Fruit fly (Drosophila melanogaster) whole organism, embryonic: ENCODE results near the gene cyr.

ENCODE experiments used
- Adf1 ChIP-seq: fragments of 200-800 bp; sonication (Bioruptor generic); IDR thresholded peaks from 2 replicates; pipeline ENCODE4 v1.3.6; 2022; ENCODE audit warnings: missing biosample characterization, missing genetic modification characterization
- B-H1 ChIP-seq: fragments of 200-800 bp; sonication (Bioruptor generic); IDR thresholded peaks from 3 replicates; pipeline ENCODE4 v1.3.6; 2022; ENCODE audit warnings: missing biosample characterization, missing genetic modification characterization
- Bdp1 ChIP-seq: fragments of 200-800 bp; sonication (Bioruptor generic); optimal IDR thresholded peaks from 3 replicates; lab custom pipeline; 2016; ENCODE audit warnings: missing biosample characterization, missing genetic modification characterization
- Bgb ChIP-seq: fragments of 200-800 bp; sonication (Bioruptor generic); IDR thresholded peaks from 2 replicates; pipeline ENCODE4 v1.3.6; 2022; ENCODE audit warnings: missing biosample characterization, missing genetic modification characterization; ENCODE audit not compliant: partially characterized antibody
- CG10147 ChIP-seq: fragments of 200-800 bp; sonication (Bioruptor generic); optimal IDR thresholded peaks from 2 replicates; lab custom pipeline; 2019; ENCODE audit warnings: missing biosample characterization, mild to moderate bottlenecking, missing genetic modification characterization, moderate library complexity
- CG11723 ChIP-seq: fragments of 200-800 bp; sonication (Bioruptor generic); optimal IDR thresholded peaks from 2 replicates; lab custom pipeline; 2017; ENCODE audit warnings: missing biosample characterization, mild to moderate bottlenecking, missing genetic modification characterization
- CG12071 ChIP-seq: fragments of 200-800 bp; sonication (Bioruptor generic); optimal IDR thresholded peaks from 3 replicates; lab custom pipeline; 2018; ENCODE audit warnings: missing biosample characterization, mild to moderate bottlenecking, missing genetic modification characterization
- CG12155 ChIP-seq: fragments of 200-800 bp; sonication (Bioruptor generic); optimal IDR thresholded peaks from 3 replicates; lab custom pipeline; 2016; ENCODE audit warnings: missing biosample characterization, missing genetic modification characterization
- CG13296 ChIP-seq: fragments of 200-800 bp; sonication (Bioruptor generic); optimal IDR thresholded peaks from 3 replicates; lab custom pipeline; 2018; ENCODE audit warnings: missing biosample characterization, mild to moderate bottlenecking, missing genetic modification characterization
- CG13424 ChIP-seq: fragments of 200-800 bp; sonication (Bioruptor generic); optimal IDR thresholded peaks from 2 replicates; lab custom pipeline; 2019; ENCODE audit warnings: missing biosample characterization, mild to moderate bottlenecking, missing genetic modification characterization, moderate library complexity
- CG13894 ChIP-seq: fragments of 200-800 bp; sonication (Bioruptor generic); optimal IDR thresholded peaks from 3 replicates; lab custom pipeline; 2018; ENCODE audit warnings: missing biosample characterization, mild to moderate bottlenecking, missing genetic modification characterization, moderate library complexity
- CG16779 ChIP-seq: fragments of 200-800 bp; sonication (Bioruptor generic); IDR thresholded peaks from 2 replicates; pipeline ENCODE4 v1.3.6; 2022; ENCODE audit warnings: missing biosample characterization, missing genetic modification characterization
- CG31388 ChIP-seq: fragments of 200-800 bp; sonication (Bioruptor generic); optimal IDR thresholded peaks from 2 replicates; lab custom pipeline; 2016; ENCODE audit warnings: missing biosample characterization, missing genetic modification characterization
- CG32767 ChIP-seq: fragments of 200-800 bp; sonication (Bioruptor generic); IDR thresholded peaks from 2 replicates; pipeline ENCODE4 v1.3.6; 2022; ENCODE audit warnings: missing biosample characterization, missing genetic modification characterization
- CG4360 ChIP-seq: fragments of 200-800 bp; sonication (Bioruptor generic); IDR thresholded peaks from 2 replicates; pipeline ENCODE4 v1.3.6; 2022; ENCODE audit warnings: missing biosample characterization, missing genetic modification characterization
- CG6813 ChIP-seq: fragments of 200-800 bp; sonication (Bioruptor generic); optimal IDR thresholded peaks from 2 replicates; lab custom pipeline; 2017; ENCODE audit warnings: missing biosample characterization, missing genetic modification characterization, mild to moderate bottlenecking, moderate library complexity, missing genetic modification reagents
- CG8944 ChIP-seq: fragments of 200-800 bp; sonication (Bioruptor generic); optimal IDR thresholded peaks from 3 replicates; lab custom pipeline; 2016; ENCODE audit warnings: missing biosample characterization, missing genetic modification characterization
- CG9609 ChIP-seq: fragments of 200-800 bp; sonication (Bioruptor generic); optimal IDR thresholded peaks from 3 replicates; lab custom pipeline; 2016; ENCODE audit warnings: missing biosample characterization, missing genetic modification characterization
- Drgx ChIP-seq: fragments of 200-800 bp; sonication (Bioruptor generic); IDR thresholded peaks from 2 replicates; pipeline ENCODE4 v1.3.6; 2022; ENCODE audit warnings: missing biosample characterization, missing genetic modification characterization
- HmgZ ChIP-seq: fragments of 200-800 bp; sonication (Bioruptor generic); optimal IDR thresholded peaks from 2 replicates; lab custom pipeline; 2018; ENCODE audit warnings: missing biosample characterization, mild to moderate bottlenecking, missing genetic modification characterization
- Hr3 ChIP-seq: fragments of 200-800 bp; sonication (Bioruptor generic); optimal IDR thresholded peaks from 3 replicates; lab custom pipeline; 2016; ENCODE audit warnings: missing biosample characterization, missing genetic modification characterization
- MBD-R2 ChIP-seq: fragments of 200-800 bp; sonication (Bioruptor generic); IDR thresholded peaks from 2 replicates; pipeline ENCODE4 v1.3.6; 2022; ENCODE audit warnings: missing biosample characterization, missing genetic modification characterization
- Med ChIP-seq: fragments of 200-800 bp; sonication (Bioruptor generic); peaks from one replicate; lab custom pipeline; 2016; ENCODE audit warnings: missing biosample characterization, missing genetic modification characterization, mild to moderate bottlenecking, inconsistent platforms, moderate library complexity
- NK7.1 ChIP-seq: fragments of 200-800 bp; sonication (Bioruptor generic); optimal IDR thresholded peaks from 3 replicates; lab custom pipeline; 2016; ENCODE audit warnings: missing biosample characterization, missing genetic modification characterization
- Optix ChIP-seq: fragments of 200-800 bp; sonication (Bioruptor generic); IDR thresholded peaks from 3 replicates; pipeline ENCODE4 v1.3.6; 2022; ENCODE audit warnings: missing biosample characterization, missing genetic modification characterization
- Sin3A ChIP-seq: fragments of >200 bp; optimal IDR thresholded peaks from 2 replicates; lab custom pipeline; 2018
- Xbp1 ChIP-seq: fragments of 200-800 bp; sonication (Bioruptor generic); optimal IDR thresholded peaks from 3 replicates; lab custom pipeline; 2016; ENCODE audit warnings: missing biosample characterization, mild to moderate bottlenecking, missing genetic modification characterization
- ase ChIP-seq: fragments of 200-800 bp; sonication (Bioruptor generic); IDR thresholded peaks from 3 replicates; pipeline ENCODE4 v1.3.6; 2022; ENCODE audit warnings: missing biosample characterization, missing genetic modification characterization
- br ChIP-seq: fragments of >200 bp; optimal IDR thresholded peaks from 2 replicates; lab custom pipeline; 2017
- cad ChIP-seq: fragments of >200 bp; optimal IDR thresholded peaks from 2 replicates; lab custom pipeline; 2017; ENCODE audit warnings: missing biosample characterization, missing genetic modification characterization
- cg ChIP-seq: fragments of 200-800 bp; sonication (Bioruptor generic); optimal IDR thresholded peaks from 3 replicates; lab custom pipeline; 2019; ENCODE audit warnings: missing biosample characterization, mild to moderate bottlenecking, missing genetic modification characterization, moderate library complexity
- ci ChIP-seq: fragments of 200-800 bp; sonication (Bioruptor generic); IDR thresholded peaks from 3 replicates; pipeline ENCODE4 v1.3.6; 2022; ENCODE audit warnings: missing biosample characterization, missing genetic modification characterization
- crol ChIP-seq: fragments of 200-800 bp; sonication (Bioruptor generic); IDR thresholded peaks from 2 replicates; pipeline ENCODE4 v1.3.6; 2022; ENCODE audit warnings: missing biosample characterization, missing genetic modification characterization
- gce ChIP-seq: fragments of 200-800 bp; sonication (Bioruptor generic); IDR thresholded peaks from 3 replicates; pipeline ENCODE4 v1.3.6; 2022; ENCODE audit warnings: missing biosample characterization, missing genetic modification characterization
- gem ChIP-seq: fragments of 200-800 bp; sonication (Bioruptor generic); optimal IDR thresholded peaks from 2 replicates; lab custom pipeline; 2019; ENCODE audit warnings: missing biosample characterization, mild to moderate bottlenecking, missing genetic modification characterization, moderate library complexity
- gfzf ChIP-seq: fragments of 200-800 bp; sonication (Bioruptor generic); optimal IDR thresholded peaks from 2 replicates; lab custom pipeline; 2016; ENCODE audit warnings: missing biosample characterization, mild to moderate bottlenecking, missing genetic modification characterization, moderate library complexity
- gro ChIP-seq: fragments of 200-800 bp; sonication (Bioruptor generic); optimal IDR thresholded peaks from 2 replicates; lab custom pipeline; 2016; ENCODE audit warnings: missing biosample characterization, missing genetic modification characterization
- gsb ChIP-seq: fragments of 200-800 bp; sonication (Bioruptor generic); IDR thresholded peaks from 2 replicates; pipeline ENCODE4 v1.3.6; 2022; ENCODE audit warnings: missing biosample characterization, missing genetic modification characterization
- jing ChIP-seq: fragments of 200-800 bp; sonication (Bioruptor generic); optimal IDR thresholded peaks from 2 replicates; lab custom pipeline; 2018; ENCODE audit warnings: missing biosample characterization, mild to moderate bottlenecking, missing genetic modification characterization
- pan ChIP-seq, 4 experiments: fragments of >200 bp in 3 of 4; fragments of 200-800 bp in 1 of 4; sonication (Bioruptor generic) in 1 of 4; optimal IDR thresholded peaks in 3 of 4; IDR thresholded peaks in 1 of 4; 2 replicates each; pipeline versions ENCODE4 v1.3.6 to Lab custom; 2017 to 2022; ENCODE audit warnings: missing biosample characterization in 2 of 4, missing genetic modification characterization in 2 of 4, mixed read lengths in 1 of 4
- pfk ChIP-seq: fragments of 200-800 bp; sonication (Bioruptor generic); optimal IDR thresholded peaks from 2 replicates; lab custom pipeline; 2018; ENCODE audit warnings: missing biosample characterization, mild to moderate bottlenecking, missing genetic modification characterization, moderate library complexity
- pzg ChIP-seq: fragments of 200-800 bp; sonication (Bioruptor generic); optimal IDR thresholded peaks from 3 replicates; lab custom pipeline; 2018; ENCODE audit warnings: missing biosample characterization, mild to moderate bottlenecking, missing genetic modification characterization, moderate library complexity
- row ChIP-seq: fragments of 200-800 bp; sonication (Bioruptor generic); IDR thresholded peaks from 3 replicates; pipeline ENCODE4 v1.3.6; 2022; ENCODE audit warnings: missing biosample characterization, missing genetic modification characterization
- sna ChIP-seq: fragments of 200-800 bp; sonication (Bioruptor generic); IDR thresholded peaks from 2 replicates; pipeline ENCODE4 v1.3.6; 2022; ENCODE audit warnings: missing biosample characterization, missing genetic modification characterization; ENCODE audit not compliant: partially characterized antibody
- sob ChIP-seq: fragments of 200-800 bp; sonication (Bioruptor generic); IDR thresholded peaks from 2 replicates; pipeline ENCODE4 v1.3.6; 2022; ENCODE audit warnings: missing biosample characterization, missing genetic modification characterization
- sr ChIP-seq: fragments of 200-800 bp; sonication (Bioruptor generic); IDR thresholded peaks from 3 replicates; pipeline ENCODE4 v1.3.6; 2022; ENCODE audit warnings: missing biosample characterization, missing genetic modification characterization
- stc ChIP-seq: fragments of 200-800 bp; sonication (Bioruptor generic); IDR thresholded peaks from 2 replicates; pipeline ENCODE4 v1.3.6; 2022; ENCODE audit warnings: missing biosample characterization, missing genetic modification characterization
- toy ChIP-seq: fragments of 200-800 bp; sonication (Bioruptor generic); IDR thresholded peaks from 2 replicates; pipeline ENCODE4 v1.3.6; 2022; ENCODE audit warnings: missing biosample characterization, missing genetic modification characterization

The cyr gene

dm6 chrX:8178165-8178955, 42.8 kb upstream of the cyr start, which contains the start of gene sdt (continued):
- TF ChIP-seq Sin3A (lab: Kevin White, UChicago) (no peak), gem (tag; lab: Kevin White, UChicago) (peak; percentile 37)

- 0 out of 3 replicates have a peak, but pooled peaks have one; percentile 20 for TF ChIP-seq Optix
- no peak for TF ChIP-seq B-H1 (GFP tag; lab: Robert Waterston, UW)
- no peak for TF ChIP-seq CG6813 (GFP tag; lab: Kevin White, UChicago)
- TF ChIP-seq cg (GFP tag; lab: Kevin White, UChicago) = no peak
- no peak for TF ChIP-seq cad (GFP tag; lab: Kevin White, UChicago)
- TF ChIP-seq ci (GFP tag; lab: Robert Waterston, UW) = peak; percentile 52; the same call in 2 of the 3 replicates
- no peak for TF ChIP-seq jing
- TF ChIP-seq sob = 0 out of 2 replicates have a peak, but pooled peaks have one; percentile 30
- TF ChIP-seq CG10147 (GFP tag; lab: Kevin White, UChicago) = no peak
- TF ChIP-seq CG11723 = no peak
- no peak for TF ChIP-seq NK7.1 (GFP tag; lab: Kevin White, UChicago)
- TF ChIP-seq CG32767 (GFP tag; lab: Robert Waterston, UW) = peak; percentile 41; the same call in 1 of the 2 replicates
- TF ChIP-seq stc (GFP tag; lab: Robert Waterston, UW) = no peak
- TF ChIP-seq MBD-R2 (GFP tag; lab: Robert Waterston, UW) = peak; percentile 22; the same call in 1 of the 2 replicates
- TF ChIP-seq sna (GFP tag; lab: Robert Waterston, UW) = no peak
- TF ChIP-seq Xbp1 (GFP tag; lab: Kevin White, UChicago) = no peak
- TF ChIP-seq row (GFP tag; lab: Robert Waterston, UW) = 0 out of 3 replicates have a peak, but pooled peaks have one; percentile 13
- TF ChIP-seq sr (GFP tag; lab: Robert Waterston, UW) = 0 out of 3 replicates have a peak, but pooled peaks have one; percentile 51
- 0 out of 2 replicates have a peak, but pooled peaks have one; percentile 16 for TF ChIP-seq Drgx (GFP tag; lab: Robert Waterston, UW)
- peak; percentile 45; the same call in 1 of the 2 replicates for TF ChIP-seq crol
- no peak for TF ChIP-seq toy (GFP tag; lab: Robert Waterston, UW)
- TF ChIP-seq CG9609 (GFP tag; lab: Kevin White, UChicago) = no peak
- no peak for TF ChIP-seq CG31388 (GFP tag; lab: Kevin White, UChicago)
- TF ChIP-seq Bgb (GFP tag; lab: Robert Waterston, UW) = peak; percentile 38; the same call in 1 of the 2 replicates
- TF ChIP-seq Hr3 (GFP tag; lab: Kevin White, UChicago) = no peak
- TF ChIP-seq br (lab: Kevin White, UChicago) = no peak
- TF ChIP-seq pzg (GFP tag; lab: Kevin White, UChicago) = peak; percentile 4
- peak; percentile 45; the same call in 1 of the 2 replicates for TF ChIP-seq CG16779
- TF ChIP-seq gce (GFP tag; lab: Robert Waterston, UW) = no peak
- TF ChIP-seq CG12155 (GFP tag; lab: Kevin White, UChicago) = no peak
- peak; percentile 77 for TF ChIP-seq Adf1 (GFP tag; lab: Robert Waterston, UW)
- no peak for TF ChIP-seq pan (optimal IDR thresholded peaks at IDR 0.05; lab: Kevin White, UChicago)
- no peak for TF ChIP-seq pan (GFP tag; optimal IDR thresholded peaks at IDR 0.05 in 1 of 2, IDR thresholded peaks at IDR 0.05 in 1 of 2)
- no peak for TF ChIP-seq CG13424 (tag; lab: Kevin White, UChicago)
- peak; percentile 81 for TF ChIP-seq Med
- no peak for TF ChIP-seq ase
- TF ChIP-seq CG8944 (GFP tag; lab: Kevin White, UChicago) = no peak
- TF ChIP-seq gro = no peak
- TF ChIP-seq gfzf = no peak
- no peak for TF ChIP-seq Bdp1
- peak; percentile 29 for TF ChIP-seq CG12071 (GFP tag; lab: Kevin White, UChicago)
- TF ChIP-seq HmgZ (tag; lab: Kevin White, UChicago) = no peak
- TF ChIP-seq CG13296 (GFP tag; lab: Kevin White, UChicago) = no peak
- TF ChIP-seq pfk (GFP tag; lab: Kevin White, UChicago) = peak; percentile 19
- no peak for TF ChIP-seq CG4360 (GFP tag; lab: Robert Waterston, UW)
- TF ChIP-seq gsb (GFP tag; lab: Robert Waterston, UW) = no peak
- TF ChIP-seq CG13894 (tag; lab: Kevin White, UChicago) = peak; percentile 19
These were observed 42.2 kb upstream of the cyr start for dm6 chrX:8177742-8178141.
